Worm (Caenorhabditis elegans): Measurements from ENCODE around the gene C34F6.7.

Gene C34F6.7

ce11 chrX:11248083-11248482 lies 32.8 kb upstream of the C34F6.7 start (continued):
- no peak for TF ChIP-seq ceh-62 (tag; optimal IDR thresholded peaks at IDR 0.05)
- TF ChIP-seq F26F4.8 (GFP tag; conservative IDR thresholded peaks at IDR 0.05): no peak
- TF ChIP-seq tag-97 (GFP tag; IDR thresholded peaks at IDR 0.05): no peak
- no peak for TF ChIP-seq nhr-42 (GFP tag; IDR thresholded peaks at IDR 0.05)
- no peak for TF ChIP-seq ceh-28 (tag; optimal IDR thresholded peaks at IDR 0.05)
- TF ChIP-seq unc-130 (GFP tag; optimal IDR thresholded peaks at IDR 0.05): no peak
- peak; percentile 88 for TF ChIP-seq hlh-11 (tag; optimal IDR thresholded peaks at IDR 0.05)

ce11 chrX:11245056-11245455 lies 29.8 kb upstream of the C34F6.7 start:
- no peak for TF ChIP-seq F49E8.2 (tag; optimal IDR thresholded peaks at IDR 0.05; ENCODE audit: borderline replicate concordance)

ce11 chrX:11243604-11244003 lies 28.3 kb upstream of the C34F6.7 start:
- TF ChIP-seq unc-62 (GFP tag; optimal IDR thresholded peaks at IDR 0.05 in 1 of 2) (peak in 1 of 2 experiments; percentile 75), unc-62 (tag; optimal IDR thresholded peaks at IDR 0.05) (no peak), aha-1 (tag) (peak; percentile 72), F49E8.2 (tag; optimal IDR thresholded peaks at IDR 0.05; ENCODE audit: borderline replicate concordance) (no peak)

ce11 chrX:11241479-11241878 lies 26.2 kb upstream of the C34F6.7 start:
- TF ChIP-seq lsy-2 (tag; optimal IDR thresholded peaks at IDR 0.05) (peak in 1 of 2 experiments; percentile 32), lin-29 (GFP tag; IDR thresholded peaks at IDR 0.05) (no peak), hlh-30 (tag; optimal IDR thresholded peaks at IDR 0.05; ENCODE audit: insufficient read depth) (peak; percentile 33), unc-62 (GFP tag; optimal IDR thresholded peaks at IDR 0.05 in 1 of 2) (peak in 1 of 2 experiments; percentile 68), unc-62 (tag; optimal IDR thresholded peaks at IDR 0.05) (no peak), ctbp-1 (GFP tag; IDR thresholded peaks at IDR 0.05) (0 out of 2 replicates have a peak, but pooled peaks have one; percentile 30), mdl-1 (tag; optimal IDR thresholded peaks at IDR 0.05) (peak in 1 of 2 experiments; percentile 41), rbr-2 (tag; optimal IDR thresholded peaks at IDR 0.05) (peak; percentile 1), nhr-102 (tag; optimal IDR thresholded peaks at IDR 0.05) (no peak)

- no peak for TF ChIP-seq aly-2 (tag; optimal IDR thresholded peaks at IDR 0.05)
- TF ChIP-seq hif-1 (tag; optimal IDR thresholded peaks at IDR 0.05): no peak
- TF ChIP-seq hlh-11 (tag; optimal IDR thresholded peaks at IDR 0.05): peak; percentile 17
- no peak for TF ChIP-seq ctbp-1 (GFP tag; IDR thresholded peaks at IDR 0.05)
- no peak for TF ChIP-seq zip-11 (GFP tag; IDR thresholded peaks at IDR 0.05)
- peak in 1 of 2 experiments; percentile 6 for TF ChIP-seq mdl-1 (tag; optimal IDR thresholded peaks at IDR 0.05)
- TF ChIP-seq tag-97 (GFP tag; IDR thresholded peaks at IDR 0.05): no peak
- peak in 1 of 2 experiments; percentile 22 for TF ChIP-seq lsy-2 (tag; optimal IDR thresholded peaks at IDR 0.05)
- TF ChIP-seq hlh-30 (tag; optimal IDR thresholded peaks at IDR 0.05; ENCODE audit: insufficient read depth): peak; percentile 53
- no peak for TF ChIP-seq ZK546.5 (tag; optimal IDR thresholded peaks at IDR 0.05)
- TF ChIP-seq daf-12 (tag; optimal IDR thresholded peaks at IDR 0.05): no peak
- TF ChIP-seq lin-29 (GFP tag; IDR thresholded peaks at IDR 0.05): no peak
- no peak for TF ChIP-seq ceh-32 (tag; optimal IDR thresholded peaks at IDR 0.05; ENCODE audit: poor library complexity)
- TF ChIP-seq ceh-20 (GFP tag; IDR thresholded peaks at IDR 0.05): 0 out of 2 replicates have a peak, but pooled peaks have one; percentile 41
- TF ChIP-seq unc-130 (GFP tag; optimal IDR thresholded peaks at IDR 0.05): no peak
- TF ChIP-seq Y48G9A.11 (GFP tag; IDR thresholded peaks at IDR 0.05): no peak
- TF ChIP-seq dmd-6 (GFP tag; IDR thresholded peaks at IDR 0.05): 0 out of 2 replicates have a peak, but pooled peaks have one; percentile 8
- no peak for TF ChIP-seq dpl-1 (GFP tag; optimal IDR thresholded peaks at IDR 0.05)
- no peak for TF ChIP-seq nhr-41 (GFP tag; IDR thresholded peaks at IDR 0.05)
Observed at ce11 chrX:11240585-11241115, 25.4 kb upstream of the C34F6.7 start, which contains the start of gene C34F6.10. TSS of gene C34F6.10 (minus strand) at chrX:11240635.

- TF ChIP-seq D1046.2 (GFP tag; IDR thresholded peaks at IDR 0.05): no peak
- TF ChIP-seq ZK337.2 (GFP tag; IDR thresholded peaks at IDR 0.05): no peak
- TF ChIP-seq tra-1 (GFP tag; IDR thresholded peaks at IDR 0.05): no peak
- no peak for TF ChIP-seq pqm-1 (tag; optimal IDR thresholded peaks at IDR 0.05)
- TF ChIP-seq F49E8.2 (tag; optimal IDR thresholded peaks at IDR 0.05; ENCODE audit: borderline replicate concordance): no peak
- no peak for TF ChIP-seq ces-1 (GFP tag; optimal IDR thresholded peaks at IDR 0.05)
- no peak for TF ChIP-seq zip-11 (GFP tag; IDR thresholded peaks at IDR 0.05)
Observed at ce11 chrX:11226595-11226994, 11.3 kb upstream of the C34F6.7 start, which contains the start of gene C34F6.12. TSS of gene C34F6.12 (minus strand) at chrX:11226695.

All from whole organism, L4 larva.